Fruit fly (Drosophila melanogaster) whole organism, embryonic: ENCODE measurements around the gene CG3071.
A peak's percentile ranks its signal among the peaks of the same experiment; 100 is the strongest.

ENCODE experiments used
- Awh ChIP-seq: fragments of 200-800 bp; sonication (Bioruptor generic); IDR thresholded peaks from 2 replicates; pipeline ENCODE4, ENCODE4 v1.3.6; 2022; ENCODE audit warnings: missing biosample characterization, missing genetic modification characterization
- CG1024 ChIP-seq: fragments of 200-800 bp; sonication (Bioruptor generic); IDR thresholded peaks from 2 replicates; pipeline ENCODE4 v1.3.6; 2022; ENCODE audit warnings: missing biosample characterization, missing genetic modification characterization
- CG10431 ChIP-seq: fragments of 200-800 bp; sonication (Bioruptor generic); optimal IDR thresholded peaks from 3 replicates; lab custom pipeline; 2018; ENCODE audit warnings: missing biosample characterization, mild to moderate bottlenecking, missing genetic modification characterization
- CG10462 ChIP-seq: fragments of 200-800 bp; sonication (Bioruptor generic); optimal IDR thresholded peaks from 2 replicates; lab custom pipeline; 2016; ENCODE audit warnings: missing biosample characterization, missing genetic modification characterization
- CG10565 ChIP-seq: fragments of 200-800 bp; sonication (Bioruptor generic); optimal IDR thresholded peaks from 3 replicates; lab custom pipeline; 2016; ENCODE audit warnings: missing biosample characterization, mild to moderate bottlenecking, missing genetic modification characterization
- CG10979 ChIP-seq: fragments of 200-800 bp; sonication (Bioruptor generic); optimal IDR thresholded peaks from 2 replicates; lab custom pipeline; 2018; ENCODE audit warnings: missing biosample characterization, mild to moderate bottlenecking, missing genetic modification characterization, moderate library complexity
- CG11504 ChIP-seq: fragments of 200-800 bp; sonication (Bioruptor generic); optimal IDR thresholded peaks from 3 replicates; lab custom pipeline; 2019; ENCODE audit warnings: missing biosample characterization, mild to moderate bottlenecking, missing genetic modification characterization, moderate library complexity
- CG12219 ChIP-seq: fragments of 200-800 bp; sonication (Bioruptor generic); optimal IDR thresholded peaks from 3 replicates; lab custom pipeline; 2018; ENCODE audit warnings: missing biosample characterization, mild to moderate bottlenecking, missing genetic modification characterization
- CG12391 ChIP-seq: fragments of 200-800 bp; sonication (Bioruptor generic); optimal IDR thresholded peaks from 3 replicates; lab custom pipeline; 2018; ENCODE audit warnings: missing biosample characterization, mild to moderate bottlenecking, missing genetic modification characterization, moderate library complexity
- CG13296 ChIP-seq: fragments of 200-800 bp; sonication (Bioruptor generic); optimal IDR thresholded peaks from 3 replicates; lab custom pipeline; 2018; ENCODE audit warnings: missing biosample characterization, mild to moderate bottlenecking, missing genetic modification characterization
- CG13424 ChIP-seq: fragments of 200-800 bp; sonication (Bioruptor generic); optimal IDR thresholded peaks from 2 replicates; lab custom pipeline; 2019; ENCODE audit warnings: missing biosample characterization, mild to moderate bottlenecking, missing genetic modification characterization, moderate library complexity
- CG15073 ChIP-seq: fragments of 200-800 bp; sonication (Bioruptor generic); optimal IDR thresholded peaks from 2 replicates; lab custom pipeline; 2016; ENCODE audit warnings: missing biosample characterization, missing genetic modification characterization
- CG17912 ChIP-seq: fragments of 200-800 bp; sonication (Bioruptor generic); optimal IDR thresholded peaks from 2 replicates; lab custom pipeline; 2018; ENCODE audit warnings: missing biosample characterization, mild to moderate bottlenecking, missing genetic modification characterization
- CG31224 ChIP-seq: fragments of 200-800 bp; sonication (Bioruptor generic); IDR thresholded peaks from 2 replicates; pipeline ENCODE4 v1.3.6; 2022; ENCODE audit warnings: missing biosample characterization, missing genetic modification characterization
- CG31441 ChIP-seq: fragments of 200-800 bp; sonication (Bioruptor generic); IDR thresholded peaks from 2 replicates; pipeline ENCODE4 v1.3.6; 2022; ENCODE audit warnings: missing biosample characterization, missing genetic modification characterization
- CG34422 ChIP-seq: fragments of 200-800 bp; sonication (Bioruptor generic); IDR thresholded peaks from 3 replicates; pipeline ENCODE4 v1.3.6; 2022; ENCODE audit warnings: missing biosample characterization, missing genetic modification characterization
- CG7372 ChIP-seq: fragments of 200-800 bp; sonication (Bioruptor generic); IDR thresholded peaks from 2 replicates; pipeline ENCODE4 v1.3.6; 2022; ENCODE audit warnings: missing biosample characterization, missing genetic modification characterization
- CG7963 ChIP-seq: fragments of 200-800 bp; sonication (Bioruptor generic); IDR thresholded peaks from 3 replicates; pipeline ENCODE4 v1.3.6; 2022; ENCODE audit warnings: missing biosample characterization, missing genetic modification characterization; ENCODE audit not compliant: partially characterized antibody
- CG8765 ChIP-seq: fragments of 200-800 bp; sonication (Bioruptor generic); IDR thresholded peaks from 2 replicates; pipeline ENCODE4 v1.3.6; 2022; ENCODE audit warnings: missing biosample characterization, missing genetic modification characterization
- Doc2 ChIP-seq: fragments of 200-800 bp; sonication (Bioruptor generic); IDR thresholded peaks from 2 replicates; pipeline ENCODE4 v1.3.6; 2022; ENCODE audit warnings: missing biosample characterization, missing genetic modification characterization
- Ets65A ChIP-seq: fragments of 200-800 bp; sonication (Bioruptor generic); peaks from one replicate; lab custom pipeline; 2016; ENCODE audit warnings: missing biosample characterization, missing genetic modification characterization
- Fer2 ChIP-seq: fragments of 200-800 bp; sonication (Bioruptor generic); optimal IDR thresholded peaks from 2 replicates; lab custom pipeline; 2018; ENCODE audit warnings: missing biosample characterization, mild to moderate bottlenecking, missing genetic modification characterization, moderate library complexity
- H2.0 ChIP-seq: fragments of 200-800 bp; sonication (Bioruptor generic); IDR thresholded peaks from 2 replicates; pipeline ENCODE4 v1.3.6; 2022; ENCODE audit warnings: missing biosample characterization, missing genetic modification characterization
- Hr78 ChIP-seq, 2 experiments: fragments of 200-800 bp in 1 of 2; fragments of >200 bp in 1 of 2; sonication (Bioruptor generic) in 1 of 2; optimal IDR thresholded peaks; 2 replicates each; lab custom pipeline; 2017 to 2019; ENCODE audit warnings: missing biosample characterization in 2 of 2, missing genetic modification characterization in 2 of 2, mild to moderate bottlenecking in 1 of 2, moderate library complexity in 1 of 2
- Max ChIP-seq: fragments of 200-800 bp; sonication (Bioruptor generic); optimal IDR thresholded peaks from 2 replicates; lab custom pipeline; 2016; ENCODE audit warnings: missing biosample characterization, mild to moderate bottlenecking, missing genetic modification characterization
- NFAT ChIP-seq: fragments of 200-800 bp; sonication (Bioruptor generic); IDR thresholded peaks from 2 replicates; pipeline ENCODE4 v1.3.6; 2022; ENCODE audit warnings: missing biosample characterization, missing genetic modification characterization
- Nf-YA ChIP-seq: fragments of 200-800 bp; sonication (Bioruptor generic); IDR thresholded peaks from 2 replicates; pipeline ENCODE4 v1.3.6; 2022; ENCODE audit warnings: missing biosample characterization, missing genetic modification characterization
- Rfx ChIP-seq: fragments of 200-800 bp; sonication (Bioruptor generic); IDR thresholded peaks from 2 replicates; pipeline ENCODE4 v1.3.6; 2022; ENCODE audit warnings: missing biosample characterization, missing genetic modification characterization
- TFAM ChIP-seq: fragments of 200-800 bp; sonication (Bioruptor generic); optimal IDR thresholded peaks from 2 replicates; lab custom pipeline; 2017; ENCODE audit warnings: missing biosample characterization, missing genetic modification characterization, inconsistent platforms
- Taf1 ChIP-seq: fragments of 200-800 bp; sonication (Bioruptor generic); IDR thresholded peaks from 2 replicates; pipeline ENCODE4 v1.3.6; 2022; ENCODE audit warnings: missing biosample characterization, missing genetic modification characterization
- al ChIP-seq: fragments of 200-800 bp; sonication (Bioruptor generic); IDR thresholded peaks from 2 replicates; pipeline ENCODE4 v1.3.6; 2022; ENCODE audit warnings: missing biosample characterization, missing genetic modification characterization
- ara ChIP-seq: fragments of 200-800 bp; sonication (Bioruptor generic); IDR thresholded peaks from 2 replicates; pipeline ENCODE4 v1.3.6; 2022; ENCODE audit warnings: missing biosample characterization, missing genetic modification characterization
- dmrt11E ChIP-seq: fragments of 200-800 bp; sonication (Bioruptor generic); optimal IDR thresholded peaks from 3 replicates; lab custom pipeline; 2018; ENCODE audit warnings: missing biosample characterization, mild to moderate bottlenecking, missing genetic modification characterization, moderate library complexity
- dpn ChIP-seq, 2 experiments: fragments of 200-800 bp; sonication (Bioruptor generic); optimal IDR thresholded peaks; 3 replicates each; lab custom pipeline; 2016; ENCODE audit warnings: missing biosample characterization in 2 of 2, missing genetic modification characterization in 2 of 2
- ewg ChIP-seq: fragments of 200-800 bp; sonication (Bioruptor generic); optimal IDR thresholded peaks from 3 replicates; lab custom pipeline; 2017; ENCODE audit warnings: mild to moderate bottlenecking, missing biosample characterization, missing genetic modification reagents, missing genetic modification characterization
- gem ChIP-seq: fragments of 200-800 bp; sonication (Bioruptor generic); optimal IDR thresholded peaks from 2 replicates; lab custom pipeline; 2019; ENCODE audit warnings: missing biosample characterization, mild to moderate bottlenecking, missing genetic modification characterization, moderate library complexity
- hbn ChIP-seq: fragments of 200-800 bp; sonication (Bioruptor generic); IDR thresholded peaks from 2 replicates; pipeline ENCODE4 v1.3.6; 2022; ENCODE audit warnings: missing biosample characterization, missing genetic modification characterization; ENCODE audit not compliant: partially characterized antibody
- hkb ChIP-seq, 2 experiments: fragments of 200-800 bp in 1 of 2; fragments of >200 bp in 1 of 2; sonication (Bioruptor generic) in 1 of 2; IDR thresholded peaks in 1 of 2; optimal IDR thresholded peaks in 1 of 2; 2 replicates each; pipeline versions ENCODE4 v1.3.6 to Lab custom; 2017 to 2022; ENCODE audit warnings: missing biosample characterization in 1 of 2, missing genetic modification characterization in 1 of 2
- klu ChIP-seq: fragments of 200-800 bp; sonication (Bioruptor generic); IDR thresholded peaks from 2 replicates; pipeline ENCODE4 v1.3.6; 2022; ENCODE audit warnings: missing biosample characterization, missing genetic modification characterization
- knrl ChIP-seq: fragments of 200-800 bp; sonication (Bioruptor generic); IDR thresholded peaks from 3 replicates; pipeline ENCODE4 v1.3.6; 2022; ENCODE audit warnings: missing biosample characterization, missing genetic modification characterization; ENCODE audit not compliant: partially characterized antibody
- maf-S ChIP-seq: fragments of 200-800 bp; sonication (Bioruptor generic); optimal IDR thresholded peaks from 2 replicates; lab custom pipeline; 2016; ENCODE audit warnings: missing biosample characterization, missing genetic modification characterization
- mam ChIP-seq: fragments of 200-800 bp; sonication (Bioruptor generic); optimal IDR thresholded peaks from 3 replicates; lab custom pipeline; 2016; ENCODE audit warnings: missing biosample characterization, missing genetic modification characterization
- oc ChIP-seq: fragments of 200-800 bp; sonication (Bioruptor generic); optimal IDR thresholded peaks from 2 replicates; lab custom pipeline; 2018; ENCODE audit warnings: missing biosample characterization, mild to moderate bottlenecking, missing genetic modification characterization, moderate library complexity
- p53 ChIP-seq: fragments of 200-800 bp; sonication (Bioruptor generic); optimal IDR thresholded peaks from 2 replicates; lab custom pipeline; 2016; ENCODE audit warnings: missing biosample characterization, missing genetic modification characterization
- peb ChIP-seq: fragments of 200-800 bp; sonication (Bioruptor generic); IDR thresholded peaks from 2 replicates; pipeline ENCODE4 v1.3.6; 2022; ENCODE audit warnings: missing biosample characterization, missing genetic modification characterization
- tgo ChIP-seq: fragments of 200-800 bp; sonication (Bioruptor generic); IDR thresholded peaks from 3 replicates; pipeline ENCODE4 v1.3.6; 2022; ENCODE audit warnings: missing biosample characterization, missing genetic modification characterization
- tx ChIP-seq: fragments of 200-800 bp; sonication (Bioruptor generic); optimal IDR thresholded peaks from 2 replicates; lab custom pipeline; 2016; ENCODE audit warnings: missing biosample characterization, missing genetic modification characterization
- vnd ChIP-seq: fragments of 200-800 bp; sonication (Bioruptor generic); IDR thresholded peaks from 3 replicates; pipeline ENCODE4 v1.3.6; 2022; ENCODE audit warnings: missing biosample characterization, missing genetic modification characterization; ENCODE audit not compliant: partially characterized antibody
- zen ChIP-seq: fragments of 200-800 bp; sonication (Bioruptor generic); optimal IDR thresholded peaks from 3 replicates; lab custom pipeline; 2018; ENCODE audit warnings: missing biosample characterization, mild to moderate bottlenecking, missing genetic modification characterization, moderate library complexity

The CG3071 gene

dm6 chrX:2300293-2301068 is 37.8 kb downstream of the CG3071 start (continued):
- TF ChIP-seq CG10431 (GFP tag; lab: Kevin White, UChicago) = peak; percentile 79
- peak; percentile 88 to 90 for TF ChIP-seq dpn (GFP tag; optimal IDR thresholded peaks at IDR 0.05; lab: Kevin White, UChicago)
- no peak for TF ChIP-seq vnd (GFP tag; lab: Robert Waterston, UW)
- TF ChIP-seq Hr78 (GFP tag; optimal IDR thresholded peaks at IDR 0.05; lab: Kevin White, UChicago) = peak in 1 of 2 experiments; percentile 84
- peak; percentile 97 for TF ChIP-seq ara (GFP tag; lab: Robert Waterston, UW)
- TF ChIP-seq CG31441 (GFP tag; lab: Robert Waterston, UW) = peak; percentile 92
- TF ChIP-seq CG13296 (GFP tag; lab: Kevin White, UChicago) = peak; percentile 89
- peak; percentile 93 for TF ChIP-seq CG10979 (tag; lab: Kevin White, UChicago)
- peak; percentile 99 for TF ChIP-seq Awh (GFP tag; lab: Robert Waterston, UW)
- peak; percentile 95 for TF ChIP-seq oc
- peak; percentile 62 for TF ChIP-seq CG10565
- TF ChIP-seq CG12219 (GFP tag; lab: Kevin White, UChicago) = peak; percentile 97
- peak; percentile 96 for TF ChIP-seq CG7372 (GFP tag; lab: Robert Waterston, UW)
- TF ChIP-seq CG15073 (GFP tag; lab: Kevin White, UChicago) = peak; percentile 69
- peak; percentile 94 for TF ChIP-seq CG12391 (tag; lab: Kevin White, UChicago)
- TF ChIP-seq al = peak; percentile 91
- TF ChIP-seq knrl (GFP tag; lab: Robert Waterston, UW) = no peak
- peak; percentile 98 for TF ChIP-seq H2.0 (GFP tag; lab: Robert Waterston, UW)
- TF ChIP-seq Fer2 (tag; lab: Kevin White, UChicago) = peak; percentile 75
- peak; percentile 97 for TF ChIP-seq Rfx (GFP tag; lab: Robert Waterston, UW)
- peak; percentile 86 for TF ChIP-seq CG10462
- peak; percentile 82 for TF ChIP-seq zen (tag; lab: Kevin White, UChicago)
- TF ChIP-seq tgo (GFP tag; lab: Robert Waterston, UW) = peak; percentile 96
- peak; percentile 95 for TF ChIP-seq ewg (GFP tag; lab: Kevin White, UChicago)
- no peak for TF ChIP-seq hbn (GFP tag; lab: Robert Waterston, UW)
- peak; percentile 75 for TF ChIP-seq CG17912
- TF ChIP-seq NFAT (GFP tag; lab: Robert Waterston, UW) = peak; percentile 95
- TF ChIP-seq CG7963 (GFP tag; lab: Robert Waterston, UW) = no peak
- TF ChIP-seq hkb (optimal IDR thresholded peaks at IDR 0.05; lab: Kevin White, UChicago) = no peak
- peak; percentile 98 for TF ChIP-seq hkb (GFP tag; IDR thresholded peaks at IDR 0.05; lab: Robert Waterston, UW)
- TF ChIP-seq Max (GFP tag; lab: Kevin White, UChicago) = peak; percentile 84
- peak; percentile 98 for TF ChIP-seq Ets65A (GFP tag; lab: Kevin White, UChicago)
- TF ChIP-seq dmrt11E (tag; lab: Kevin White, UChicago) = peak; percentile 89
- TF ChIP-seq CG31224 (GFP tag; lab: Robert Waterston, UW) = peak; percentile 88
- peak; percentile 88 for TF ChIP-seq tx (GFP tag; lab: Kevin White, UChicago)
- TF ChIP-seq Doc2 = peak; percentile 73
- TF ChIP-seq maf-S (GFP tag; lab: Kevin White, UChicago) = peak; percentile 91
- peak; percentile 87 for TF ChIP-seq CG8765 (GFP tag; lab: Robert Waterston, UW)
- peak; percentile 89 for TF ChIP-seq mam
- peak; percentile 89 for TF ChIP-seq Taf1 (GFP tag; lab: Robert Waterston, UW)
- TF ChIP-seq CG13424 (tag; lab: Kevin White, UChicago) = peak; percentile 93
- peak; percentile 97 for TF ChIP-seq gem (tag; lab: Kevin White, UChicago)
- peak; percentile 96 for TF ChIP-seq CG11504
- peak; percentile 88 for TF ChIP-seq klu (GFP tag; lab: Robert Waterston, UW)
- peak; percentile 79 for TF ChIP-seq p53 (GFP tag; lab: Kevin White, UChicago)
- TF ChIP-seq TFAM (GFP tag; lab: Kevin White, UChicago) = peak; percentile 74
- TF ChIP-seq CG1024 = peak; percentile 93
- TF ChIP-seq Nf-YA (GFP tag; lab: Robert Waterston, UW) = peak; percentile 96
- TF ChIP-seq CG34422 = peak; percentile 98
- TF ChIP-seq peb (GFP tag; lab: Robert Waterston, UW) = peak; percentile 93
